Worm (Caenorhabditis elegans): Measurements from ENCODE around the gene F48G7.5.

- TF ChIP-seq flt-1 (GFP tag; IDR thresholded peaks at IDR 0.05), result no peak
- no peak for TF ChIP-seq ztf-29 (GFP tag; IDR thresholded peaks at IDR 0.05)
Measured at ce11 chrV:642750-643149, 20.0 kb upstream of the F48G7.5 start, which contains the start of gene nhr-190.
